Fruit fly (Drosophila melanogaster) whole organism: ENCODE measurements around the gene rst.

Source experiments
- CG8478 ChIP-seq: fragments of >200 bp; optimal IDR thresholded peaks from 2 replicates; lab custom pipeline; 2018; ENCODE audit warnings: inconsistent platforms
- Dll ChIP-seq: fragments of >200 bp; optimal IDR thresholded peaks from 2 replicates; lab custom pipeline; 2017
- EcR ChIP-seq, 2 experiments: fragments of >200 bp; optimal IDR thresholded peaks; 2 replicates each; lab custom pipeline; 2017; ENCODE audit warnings: missing biosample characterization in 2 of 2, missing genetic modification characterization in 2 of 2, missing genetic modification reagents in 2 of 2
- pan ChIP-seq: fragments of >200 bp; optimal IDR thresholded peaks from 2 replicates; lab custom pipeline; 2017
- usp ChIP-seq: fragments of >200 bp; optimal IDR thresholded peaks from 2 replicates; lab custom pipeline; 2017; ENCODE audit warnings: missing biosample characterization, missing genetic modification characterization, mixed read lengths

DNA sequence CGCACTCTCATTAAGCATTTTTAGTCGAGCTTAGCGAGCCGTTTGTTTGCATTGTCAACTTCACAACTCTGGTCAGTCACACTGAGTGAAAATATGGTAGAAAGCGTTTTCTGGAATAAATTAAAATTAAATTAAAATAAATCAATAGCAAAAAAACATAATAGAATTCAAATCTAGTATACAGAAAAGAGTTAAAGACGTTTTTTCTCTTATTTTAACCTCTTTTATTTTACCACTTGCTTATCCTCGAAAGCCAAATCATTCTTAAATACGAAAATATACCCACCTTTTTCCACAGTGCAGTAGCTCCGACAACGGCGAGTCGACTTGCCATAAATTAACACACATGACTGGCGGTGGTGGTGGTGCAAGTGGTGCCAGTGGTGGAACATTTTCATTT, 22.0 kb downstream of the rst start:
- no peak for TF ChIP-seq pan
- TF ChIP-seq EcR (GFP tag; optimal IDR thresholded peaks at IDR 0.05; lab: Kevin White, UChicago), result no peak
- no peak for TF ChIP-seq Dll (lab: Kevin White, UChicago)
- no peak for TF ChIP-seq usp (GFP tag; lab: Kevin White, UChicago)
- no peak for TF ChIP-seq CG8478
